Fruit fly (Drosophila melanogaster): ENCODE data around the gene CG34456.

Gene CG34456

DNA sequence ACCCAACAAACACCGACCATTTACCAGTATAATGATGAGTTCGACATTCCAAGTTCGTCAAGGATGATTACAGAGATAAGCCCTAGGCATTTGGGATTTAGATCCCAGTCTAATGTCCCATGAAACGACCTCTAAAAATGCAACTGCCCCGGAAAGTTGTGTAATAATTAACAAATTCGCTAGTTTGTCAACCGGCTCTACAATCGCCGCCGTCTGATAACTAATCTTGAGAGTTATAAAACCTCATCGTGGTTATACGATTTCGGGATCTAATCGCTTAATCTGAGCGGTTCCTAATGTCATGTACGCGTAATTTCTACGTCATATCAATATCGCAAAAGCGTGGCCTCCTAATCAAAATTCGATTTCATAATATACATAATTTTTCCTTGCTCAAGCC lies 6.4 kb upstream of the CG34456 start:
- TF ChIP-seq exex (tag; optimal IDR thresholded peaks at IDR 0.05): peak; percentile 98
- TF ChIP-seq CG9727 (GFP tag; optimal IDR thresholded peaks at IDR 0.05): no peak
- TF ChIP-seq BtbVII (GFP tag; optimal IDR thresholded peaks at IDR 0.05): peak; percentile 46
- TF ChIP-seq mirr (GFP tag; optimal IDR thresholded peaks at IDR 0.05): peak; percentile 36
- peak in 1 of 2 experiments; percentile 85 for TF ChIP-seq Pdp1 (GFP tag; optimal IDR thresholded peaks at IDR 0.05)
- TF ChIP-seq Hey (tag; optimal IDR thresholded peaks at IDR 0.05): peak; percentile 59
- TF ChIP-seq croc (GFP tag; conservative IDR thresholded peaks at IDR 0.05): no peak
- TF ChIP-seq grn (GFP tag; optimal IDR thresholded peaks at IDR 0.05): peak; percentile 79
- peak; percentile 47 for TF ChIP-seq sug (tag; optimal IDR thresholded peaks at IDR 0.05)

DNA sequence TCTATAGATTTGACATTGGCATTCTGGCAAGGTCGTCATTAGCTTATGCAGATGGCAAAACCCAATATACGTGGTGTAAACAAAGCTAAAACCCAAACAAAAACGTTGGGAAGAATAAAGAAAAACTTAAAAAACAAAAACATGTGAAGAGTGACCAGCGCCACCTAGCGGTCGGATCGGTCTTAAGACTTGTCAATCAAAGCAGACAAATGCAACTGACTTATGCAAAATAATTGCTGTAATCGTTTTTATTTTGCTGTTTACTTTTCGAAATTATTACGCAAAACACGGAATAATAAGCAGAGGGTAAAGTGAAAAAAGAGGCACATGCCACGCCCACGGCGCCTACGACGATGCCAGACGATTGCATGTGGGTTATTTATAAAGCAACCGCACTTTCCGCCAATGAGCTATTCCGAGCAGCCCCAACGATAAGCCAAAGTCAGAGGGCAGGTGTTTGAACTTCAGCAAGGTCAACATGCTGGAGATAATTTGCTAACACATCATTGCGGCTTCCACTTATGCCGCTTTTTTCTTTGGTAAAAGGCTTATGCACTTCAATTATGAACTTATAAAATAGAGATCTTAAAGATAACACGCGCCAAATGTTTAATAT lies 5.7 kb upstream of the CG34456 start:
- no peak for TF ChIP-seq jing (GFP tag; optimal IDR thresholded peaks at IDR 0.05)
- TF ChIP-seq CG2199 (GFP tag; IDR thresholded peaks at IDR 0.05): 0 out of 3 replicates have a peak, but pooled peaks have one; percentile 57
- no peak for TF ChIP-seq D19B (GFP tag; optimal IDR thresholded peaks at IDR 0.05)
- peak; percentile 90 for TF ChIP-seq CTCF (GFP tag; optimal IDR thresholded peaks at IDR 0.05)
- TF ChIP-seq bcd (GFP tag; optimal IDR thresholded peaks at IDR 0.05): no peak
- peak; percentile 30 for TF ChIP-seq CG10979 (tag; optimal IDR thresholded peaks at IDR 0.05)
- peak in 1 of 2 experiments; percentile 8 for TF ChIP-seq Pdp1 (GFP tag; optimal IDR thresholded peaks at IDR 0.05)
- 0 out of 3 replicates have a peak, but pooled peaks have one; percentile 14 for TF ChIP-seq hb (GFP tag; IDR thresholded peaks at IDR 0.05; ENCODE audit: partially characterized antibody)
- no peak for TF ChIP-seq Usf (GFP tag; optimal IDR thresholded peaks at IDR 0.05)
- TF ChIP-seq bab2 (GFP tag; optimal IDR thresholded peaks at IDR 0.05): no peak
- TF ChIP-seq jigr1 (GFP tag; IDR thresholded peaks at IDR 0.05): no peak
- TF ChIP-seq Med (GFP tag): peak; percentile 37
- peak; percentile 51; the same call in 1 of the 2 replicates for TF ChIP-seq Dip2 (GFP tag; IDR thresholded peaks at IDR 0.05)
- 0 out of 4 replicates have a peak, but pooled peaks have one; percentile 32 for TF ChIP-seq chinmo (GFP tag; IDR thresholded peaks at IDR 0.05; ENCODE audit: partially characterized antibody)

DNA sequence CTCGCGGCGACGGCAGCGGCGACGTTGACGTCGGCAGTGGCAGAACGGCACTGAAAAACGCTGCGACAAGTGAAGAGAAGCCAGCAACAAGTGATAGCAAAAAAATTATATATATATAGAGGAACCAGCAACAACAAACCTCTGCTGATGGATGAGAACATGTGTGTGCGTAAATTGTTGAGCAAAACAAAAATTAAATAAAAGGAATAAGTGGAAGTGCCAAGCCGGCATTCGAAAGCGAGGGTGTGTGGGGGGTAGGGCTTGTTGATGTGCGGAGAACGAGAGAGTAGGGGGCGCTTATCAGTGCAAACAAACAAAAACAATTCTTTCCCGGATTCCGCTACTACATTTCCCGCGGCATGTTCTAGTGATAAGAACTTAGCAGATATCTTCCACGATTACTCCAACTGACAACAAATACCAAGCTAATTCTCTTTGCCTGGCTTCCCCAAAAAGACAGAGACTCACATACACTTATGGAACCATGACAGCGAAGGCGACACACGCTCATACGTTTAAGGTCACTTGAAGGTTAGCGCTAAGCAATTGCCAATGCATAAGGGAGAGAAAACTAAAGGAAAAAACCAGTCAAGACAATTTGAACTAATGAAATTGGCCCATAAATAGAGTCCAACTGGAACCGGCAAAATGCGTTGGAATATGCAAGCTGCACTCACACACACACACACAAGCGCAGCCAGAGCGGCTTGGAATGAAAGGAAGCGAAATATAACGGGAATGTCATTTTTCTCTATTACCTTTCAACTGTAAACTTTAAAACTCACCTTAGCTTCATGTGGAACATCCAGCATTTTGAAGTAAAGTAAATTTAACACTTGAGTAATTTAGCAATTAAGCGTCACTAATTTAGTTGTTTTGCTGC lies 3.8 kb upstream of the CG34456 start:
- no peak for TF ChIP-seq cad (GFP tag; optimal IDR thresholded peaks at IDR 0.05)
- TF ChIP-seq CG10654 (GFP tag; optimal IDR thresholded peaks at IDR 0.05): no peak
- TF ChIP-seq cato (GFP tag; optimal IDR thresholded peaks at IDR 0.05; ENCODE audit: borderline replicate concordance): no peak
- TF ChIP-seq inv (GFP tag; IDR thresholded peaks at IDR 0.05; ENCODE audit: partially characterized antibody): no peak
- TF ChIP-seq nau (GFP tag; optimal IDR thresholded peaks at IDR 0.05): no peak
- no peak for TF ChIP-seq CG3407 (GFP tag; optimal IDR thresholded peaks at IDR 0.05)
- no peak for TF ChIP-seq CG13287 (GFP tag; IDR thresholded peaks at IDR 0.05; ENCODE audit: partially characterized antibody)
- TF ChIP-seq CG13624 (GFP tag; optimal IDR thresholded peaks at IDR 0.05): no peak
- no peak for TF ChIP-seq Deaf1 (tag; optimal IDR thresholded peaks at IDR 0.05)
- peak; percentile 6 for TF ChIP-seq sqz (GFP tag; optimal IDR thresholded peaks at IDR 0.05)
- TF ChIP-seq Hmx (GFP tag; optimal IDR thresholded peaks at IDR 0.05): no peak
- TF ChIP-seq CG16779 (GFP tag; IDR thresholded peaks at IDR 0.05): no peak
- peak; percentile 33 for TF ChIP-seq grn (GFP tag; optimal IDR thresholded peaks at IDR 0.05)
- no peak for TF ChIP-seq CG10565 (GFP tag; optimal IDR thresholded peaks at IDR 0.05)
- TF ChIP-seq CG1647 (GFP tag; optimal IDR thresholded peaks at IDR 0.05): no peak
- no peak for TF ChIP-seq lmd (GFP tag; IDR thresholded peaks at IDR 0.05)
- TF ChIP-seq ftz-f1 (GFP tag; optimal IDR thresholded peaks at IDR 0.05): no peak
- no peak for TF ChIP-seq oc (tag; optimal IDR thresholded peaks at IDR 0.05)
- no peak for TF ChIP-seq CG7928 (GFP tag; optimal IDR thresholded peaks at IDR 0.05)
- no peak for TF ChIP-seq CHES-1-like (GFP tag; optimal IDR thresholded peaks at IDR 0.05)
- TF ChIP-seq CG11560 (tag; IDR thresholded peaks at IDR 0.05): no peak
- no peak for TF ChIP-seq CG3726 (GFP tag; IDR thresholded peaks at IDR 0.05)
- TF ChIP-seq CG17802 (tag; optimal IDR thresholded peaks at IDR 0.05): no peak
- TF ChIP-seq lola (GFP tag; optimal IDR thresholded peaks at IDR 0.05): no peak
- TF ChIP-seq odd (GFP tag; optimal IDR thresholded peaks at IDR 0.05): no peak

Data from whole organism, embryonic.